Fruit fly (Drosophila melanogaster): ENCODE data around the gene CG1074.

dm6 chr3R:4402884-4403705 lies 30.7 kb upstream of the CG1074 start, which contains the start of gene lost:
- TF ChIP-seq CG8478 (optimal IDR thresholded peaks at IDR 0.05) (no peak), CTCF (optimal IDR thresholded peaks at IDR 0.05) (no peak)
